Fruit fly (Drosophila melanogaster) ovary, adult (tissue): Measurements from ENCODE around the gene MED11.

ENCODE experiments used
- CG17801 ChIP-seq: fragments of 200-800 bp; optimal IDR thresholded peaks from 2 replicates; lab custom pipeline; 2019; ENCODE audit warnings: missing biosample characterization, mild to moderate bottlenecking, missing genetic modification characterization, moderate library complexity; ENCODE audit not compliant: partially characterized antibody

MED11 gene

dm6 chr3L:18745647-18746046, at the start of gene MED11:
TSS of gene MED11 (plus strand) at chr3L:18745856.
- TF ChIP-seq CG17801 (GFP tag; lab: Kevin White, UChicago) = no peak

dm6 chr3L:18698312-18698711, 47.3 kb upstream of the MED11 start, which contains the start of gene Dic4:
TSS of gene Dic4 (minus strand) at chr3L:18698412.
- no peak for TF ChIP-seq CG17801 (GFP tag; lab: Kevin White, UChicago)

DNA sequence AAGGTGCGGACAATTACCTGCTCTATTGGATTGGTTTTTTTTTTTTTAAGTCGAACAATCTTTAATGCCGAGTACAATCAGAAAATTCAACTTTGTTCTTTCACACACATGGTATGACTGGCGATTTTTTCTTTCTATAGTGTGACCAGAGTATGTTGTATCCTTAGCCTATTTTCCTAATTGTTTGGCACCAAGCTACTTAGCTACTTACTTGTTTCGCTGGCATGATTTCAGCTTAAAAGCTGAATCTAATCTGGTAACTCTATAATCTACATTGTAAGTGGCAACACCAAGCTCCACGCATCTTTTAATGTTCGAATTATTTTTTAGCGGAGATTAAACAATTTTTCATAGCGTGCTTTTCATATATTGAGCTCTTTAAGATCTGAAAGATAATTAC, 22.5 kb upstream of the MED11 start, which contains the start of gene CG12477:
Gene CG12477 (minus strand): TSS at position 101 of the 400 bp plus-strand sequence.
- TF ChIP-seq CG17801 (GFP tag; lab: Kevin White, UChicago) = no peak

dm6 chr3L:18742935-18743466, 2.7 kb upstream of the MED11 start:
- no peak for TF ChIP-seq CG17801 (GFP tag; lab: Kevin White, UChicago)

DNA sequence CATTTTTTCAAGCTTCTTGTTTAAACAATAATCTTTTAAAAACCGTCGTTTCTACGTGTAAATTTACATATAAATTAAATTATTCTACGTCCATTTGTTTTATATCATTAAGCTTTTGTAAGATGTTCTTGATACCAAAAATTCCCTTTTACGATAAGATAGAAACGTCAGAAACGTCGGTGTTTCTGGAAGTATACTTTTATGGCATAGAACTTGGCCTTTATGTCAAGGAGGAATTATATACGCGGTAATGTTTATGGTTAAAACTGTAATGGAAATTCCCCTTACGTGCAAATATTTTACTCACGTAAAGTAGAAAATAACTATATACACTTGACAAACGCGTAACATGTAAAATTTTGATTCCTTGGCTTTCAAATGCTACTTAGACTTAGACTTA, 2.0 kb upstream of the MED11 start:
- TF ChIP-seq CG17801 (GFP tag; lab: Kevin White, UChicago) = no peak

dm6 chr3L:18744188-18744587, 1.5 kb upstream of the MED11 start, which contains the start of gene CG6885:
TSS of gene CG6885 (plus strand) at chr3L:18744488.
- no peak for TF ChIP-seq CG17801 (GFP tag; lab: Kevin White, UChicago)

dm6 chr3L:18746169-18746568, 513 bp downstream of the MED11 start:
- no peak for TF ChIP-seq CG17801 (GFP tag; lab: Kevin White, UChicago)

DNA sequence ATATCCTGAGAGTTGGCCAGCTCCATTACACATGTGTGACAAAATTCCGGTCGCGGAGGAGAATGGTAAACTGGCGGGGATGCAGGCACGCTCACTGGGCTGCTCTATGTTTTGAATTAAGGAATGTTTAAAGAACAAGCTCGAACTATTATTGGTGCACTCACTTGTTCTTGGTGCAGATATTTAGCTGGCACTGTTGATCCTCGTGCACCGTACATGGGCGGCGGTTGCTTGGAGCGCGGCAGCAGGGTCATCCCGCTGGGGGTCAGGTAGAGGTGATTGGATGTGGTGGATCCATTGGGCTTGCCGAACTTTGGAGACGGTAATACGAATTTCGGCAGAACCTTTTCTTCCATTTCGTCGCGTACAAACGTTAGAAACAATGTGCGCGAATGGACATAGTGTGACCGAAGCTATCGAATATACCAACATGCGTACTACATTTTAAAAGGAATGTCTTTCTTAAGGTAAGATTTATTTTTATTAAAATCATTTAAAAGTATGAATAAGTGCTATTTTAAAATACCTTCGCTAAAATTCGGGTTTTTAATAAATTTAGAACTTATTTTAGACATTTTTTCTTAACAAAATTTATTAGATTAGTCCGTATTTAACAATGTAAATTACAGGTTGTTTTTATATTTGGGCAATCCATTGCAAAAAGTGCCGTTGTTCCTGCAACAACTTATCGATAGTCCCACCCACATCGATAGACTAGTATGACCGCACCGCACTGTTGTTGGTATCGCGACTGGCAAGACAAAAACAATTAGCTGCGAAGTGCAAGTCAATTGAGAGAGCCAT, 2.5 kb downstream of the MED11 start, which contains the start of the genes Nufip and Atg3:
Gene Nufip (minus strand): TSS at position 415 of the 804 bp plus-strand sequence.
Gene Atg3 (plus strand): TSS at position 735 of the 804 bp plus-strand sequence.
- peak; percentile 25 for TF ChIP-seq CG17801 (GFP tag; lab: Kevin White, UChicago)

dm6 chr3L:18749807-18750206, 4.2 kb downstream of the MED11 start:
- no peak for TF ChIP-seq CG17801 (GFP tag; lab: Kevin White, UChicago)

DNA sequence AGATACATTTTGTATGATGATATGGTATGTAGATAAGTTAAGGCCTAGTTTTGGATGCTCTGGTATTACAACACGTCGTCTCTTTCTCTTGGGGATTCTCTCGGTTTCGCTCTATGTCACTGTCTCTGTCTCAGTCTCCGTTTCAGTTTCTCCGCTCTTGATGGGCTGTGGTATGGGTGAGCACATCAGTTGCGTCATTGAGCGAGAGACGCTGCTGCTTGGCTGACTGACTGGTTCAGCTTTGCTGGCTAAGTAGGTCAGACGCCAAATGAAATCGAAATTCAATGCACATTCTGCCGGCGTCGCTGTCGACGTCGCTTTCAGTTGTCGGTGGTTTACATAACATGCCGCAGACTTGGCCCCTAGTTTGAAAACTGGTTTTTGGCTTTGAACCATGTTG, 8.2 kb downstream of the MED11 start:
- no peak for TF ChIP-seq CG17801 (GFP tag; lab: Kevin White, UChicago)

DNA sequence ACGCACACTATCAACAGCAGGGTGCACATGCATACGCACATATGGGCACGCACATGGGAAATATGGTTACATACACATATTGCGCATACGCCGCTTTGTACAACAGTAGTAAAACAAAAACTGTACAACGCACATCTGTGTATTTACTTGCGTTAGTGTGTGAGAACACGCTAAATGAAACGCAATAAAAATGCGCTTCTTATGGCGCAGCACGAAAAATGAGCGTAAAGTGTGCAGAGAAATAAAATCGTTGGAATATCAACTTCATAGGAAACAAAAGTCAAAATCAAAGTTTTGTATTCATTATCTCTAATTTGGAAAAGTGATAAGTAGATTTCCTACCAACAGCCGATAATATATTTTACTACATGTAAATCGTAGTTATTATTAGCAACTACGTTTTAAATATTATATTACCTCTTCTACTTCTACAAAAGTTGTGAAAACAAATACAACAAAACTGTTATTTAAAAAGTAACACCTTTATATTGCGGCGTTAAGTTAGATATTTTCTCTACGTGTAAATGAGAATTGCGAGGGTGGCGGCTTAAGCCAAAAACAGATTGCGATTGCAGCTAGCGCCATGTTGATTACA, 10.7 kb downstream of the MED11 start:
- TF ChIP-seq CG17801 (GFP tag; lab: Kevin White, UChicago) = no peak

dm6 chr3L:18757079-18757815, 11.6 kb downstream of the MED11 start:
- TF ChIP-seq CG17801 (GFP tag; lab: Kevin White, UChicago) = no peak

DNA sequence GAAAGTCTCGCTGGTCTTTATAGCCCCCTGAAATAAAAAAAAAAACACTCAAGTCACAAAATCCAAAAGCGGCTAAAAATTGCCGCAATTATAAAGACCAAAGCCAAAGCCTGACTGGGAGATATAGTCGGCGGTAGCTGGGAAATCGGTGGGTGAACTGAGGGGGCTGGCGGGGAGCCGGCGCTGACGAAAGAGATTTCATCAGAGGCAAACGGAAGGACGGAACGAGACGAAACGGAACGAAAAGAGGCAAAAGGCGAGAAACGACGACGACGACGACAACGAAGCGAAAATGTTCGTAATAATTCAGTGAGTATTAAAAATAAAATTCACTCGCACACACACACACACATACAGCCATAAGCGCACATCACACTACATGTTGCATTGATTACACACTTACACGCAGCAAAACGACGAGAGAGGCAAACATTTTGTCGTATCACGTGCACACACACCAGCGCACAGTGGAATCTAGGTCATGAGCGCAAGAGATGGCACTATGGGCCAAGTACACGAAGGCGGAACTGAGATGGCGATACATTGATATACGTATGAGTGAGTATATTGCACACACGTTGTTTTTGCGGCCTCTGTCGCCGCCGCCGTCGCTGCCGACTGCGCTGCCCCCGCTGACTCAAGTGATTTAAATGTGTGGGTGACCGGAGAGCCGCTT, 13.4 kb downstream of the MED11 start:
- peak; percentile 62 for TF ChIP-seq CG17801 (GFP tag; lab: Kevin White, UChicago)

dm6 chr3L:18760421-18761045, 14.9 kb downstream of the MED11 start:
- TF ChIP-seq CG17801 (GFP tag; lab: Kevin White, UChicago) = no peak
